Fruit fly (Drosophila melanogaster): ENCODE measurements around the gene stai.

Gene stai

dm6 chr2L:6082936-6083627 lies 17.1 kb upstream of the stai start (continued):
- TF ChIP-seq Asciz (GFP tag; optimal IDR thresholded peaks at IDR 0.05) (no peak), Elba2 (GFP tag; optimal IDR thresholded peaks at IDR 0.05) (no peak), PHDP (tag; optimal IDR thresholded peaks at IDR 0.05) (peak; percentile 40), salm (tag; optimal IDR thresholded peaks at IDR 0.05) (peak; percentile 11), CG4617 (GFP tag; optimal IDR thresholded peaks at IDR 0.05; ENCODE audit: borderline replicate concordance) (no peak), CG7963 (GFP tag; IDR thresholded peaks at IDR 0.05; ENCODE audit: partially characterized antibody) (no peak), CG8478 (optimal IDR thresholded peaks at IDR 0.05) (no peak), Scr (GFP tag; IDR thresholded peaks at IDR 0.05; ENCODE audit: partially characterized antibody) (no peak), CG33213 (GFP tag; optimal IDR thresholded peaks at IDR 0.05) (no peak), gt (GFP tag; IDR thresholded peaks at IDR 0.05) (no peak), Xrp1 (GFP tag; IDR thresholded peaks at IDR 0.05) (no peak), Ets65A (GFP tag) (peak; percentile 60), Dll (GFP tag; IDR thresholded peaks at IDR 0.05; ENCODE audit: partially characterized antibody) (no peak), NFAT (GFP tag; IDR thresholded peaks at IDR 0.05) (peak; percentile 14; the same call in 1 of the 2 replicates), zfh1 (GFP tag; IDR thresholded peaks at IDR 0.05) (no peak), CG14441 (GFP tag; IDR thresholded peaks at IDR 0.05) (no peak), Hr39 (optimal IDR thresholded peaks at IDR 0.05) (no peak), Oli (tag; optimal IDR thresholded peaks at IDR 0.05) (no peak), CG17385 (GFP tag; optimal IDR thresholded peaks at IDR 0.05) (no peak), p53 (GFP tag; optimal IDR thresholded peaks at IDR 0.05) (no peak), CG17328 (GFP tag; IDR thresholded peaks at IDR 0.05) (no peak), CG4820 (GFP tag; optimal IDR thresholded peaks at IDR 0.05) (no peak), ato (GFP tag; IDR thresholded peaks at IDR 0.05; ENCODE audit: partially characterized antibody) (no peak), CG18262 (tag; optimal IDR thresholded peaks at IDR 0.05) (no peak), D19A (tag; optimal IDR thresholded peaks at IDR 0.05) (no peak), pnt (GFP tag; optimal IDR thresholded peaks at IDR 0.05) (no peak), odd (GFP tag; optimal IDR thresholded peaks at IDR 0.05) (no peak), Hmr (GFP tag; optimal IDR thresholded peaks at IDR 0.05) (peak; percentile 76), bab2 (GFP tag; optimal IDR thresholded peaks at IDR 0.05) (no peak), MESR4 (GFP tag; optimal IDR thresholded peaks at IDR 0.05) (no peak), vnd (GFP tag; IDR thresholded peaks at IDR 0.05; ENCODE audit: partially characterized antibody) (0 out of 3 replicates have a peak, but pooled peaks have one; percentile 21), Lhr (GFP tag; optimal IDR thresholded peaks at IDR 0.05) (no peak), CG10462 (GFP tag; optimal IDR thresholded peaks at IDR 0.05) (no peak), CG18599 (GFP tag; optimal IDR thresholded peaks at IDR 0.05) (peak; percentile 25), Dad (GFP tag; optimal IDR thresholded peaks at IDR 0.05) (no peak), CG13287 (GFP tag; IDR thresholded peaks at IDR 0.05; ENCODE audit: partially characterized antibody) (0 out of 2 replicates have a peak, but pooled peaks have one; percentile 26), trem (tag; optimal IDR thresholded peaks at IDR 0.05) (no peak), CG12155 (GFP tag; optimal IDR thresholded peaks at IDR 0.05) (peak; percentile 27), CG8359 (GFP tag; optimal IDR thresholded peaks at IDR 0.05; ENCODE audit: borderline replicate concordance) (no peak), CG5180 (GFP tag; optimal IDR thresholded peaks at IDR 0.05) (no peak), cwo (GFP tag; optimal IDR thresholded peaks at IDR 0.05) (peak; percentile 89), CG6175 (GFP tag; IDR thresholded peaks at IDR 0.05) (no peak), CG18476 (GFP tag; optimal IDR thresholded peaks at IDR 0.05) (no peak), CG8924 (tag; optimal IDR thresholded peaks at IDR 0.05) (peak; percentile 37), Gsc (GFP tag; IDR thresholded peaks at IDR 0.05) (no peak), H15 (GFP tag; IDR thresholded peaks at IDR 0.05) (no peak), CG2116 (GFP tag; optimal IDR thresholded peaks at IDR 0.05) (peak; percentile 18), Nf-YC (tag; optimal IDR thresholded peaks at IDR 0.05) (peak; percentile 57), sug (tag; optimal IDR thresholded peaks at IDR 0.05) (peak; percentile 88), Ada2b (GFP tag; IDR thresholded peaks at IDR 0.05) (no peak)

All from whole organism, embryonic.